Fruit fly (Drosophila melanogaster) whole organism, embryonic: ENCODE results near the gene CG15347.

Experiments used
- Awh ChIP-seq: fragments of 200-800 bp; sonication (Bioruptor generic); IDR thresholded peaks from 2 replicates; pipeline ENCODE4, ENCODE4 v1.3.6; 2022; ENCODE audit warnings: missing biosample characterization, missing genetic modification characterization
- CG10366 ChIP-seq: fragments of 200-800 bp; sonication (Bioruptor generic); IDR thresholded peaks from 2 replicates; pipeline ENCODE4 v1.3.6; 2022; ENCODE audit warnings: missing biosample characterization, missing genetic modification characterization
- CG11085 ChIP-seq: fragments of 200-800 bp; sonication (Bioruptor generic); IDR thresholded peaks from 2 replicates; pipeline ENCODE4 v1.3.6; 2022; ENCODE audit warnings: missing biosample characterization, missing genetic modification characterization
- CG12104 ChIP-seq: fragments of 200-800 bp; sonication (Bioruptor generic); optimal IDR thresholded peaks from 3 replicates; lab custom pipeline; 2016; ENCODE audit warnings: missing biosample characterization, missing genetic modification characterization
- CG12219 ChIP-seq: fragments of 200-800 bp; sonication (Bioruptor generic); optimal IDR thresholded peaks from 3 replicates; lab custom pipeline; 2018; ENCODE audit warnings: missing biosample characterization, mild to moderate bottlenecking, missing genetic modification characterization
- CG12744 ChIP-seq: fragments of 200-800 bp; sonication (Bioruptor generic); optimal IDR thresholded peaks from 2 replicates; lab custom pipeline; 2016; ENCODE audit warnings: missing biosample characterization, missing genetic modification characterization
- CG12942 ChIP-seq: fragments of 200-800 bp; sonication (Bioruptor generic); optimal IDR thresholded peaks from 3 replicates; lab custom pipeline; 2016; ENCODE audit warnings: missing biosample characterization, missing genetic modification characterization
- CG13424 ChIP-seq: fragments of 200-800 bp; sonication (Bioruptor generic); optimal IDR thresholded peaks from 2 replicates; lab custom pipeline; 2019; ENCODE audit warnings: missing biosample characterization, mild to moderate bottlenecking, missing genetic modification characterization, moderate library complexity
- CG1529 ChIP-seq: fragments of 200-800 bp; sonication (Bioruptor generic); optimal IDR thresholded peaks from 3 replicates; lab custom pipeline; 2018; ENCODE audit warnings: missing biosample characterization, missing genetic modification characterization
- CG17802 ChIP-seq: fragments of 200-800 bp; sonication (Bioruptor generic); optimal IDR thresholded peaks from 2 replicates; lab custom pipeline; 2018; ENCODE audit warnings: missing biosample characterization, mild to moderate bottlenecking, missing genetic modification characterization, moderate library complexity
- CG3847 ChIP-seq: fragments of 200-800 bp; sonication (Bioruptor generic); IDR thresholded peaks from 2 replicates; pipeline ENCODE4 v1.3.6; 2022; ENCODE audit warnings: missing biosample characterization, missing genetic modification characterization
- CG4360 ChIP-seq: fragments of 200-800 bp; sonication (Bioruptor generic); IDR thresholded peaks from 2 replicates; pipeline ENCODE4 v1.3.6; 2022; ENCODE audit warnings: missing biosample characterization, missing genetic modification characterization
- CG4404 ChIP-seq: fragments of 200-800 bp; sonication (Bioruptor generic); IDR thresholded peaks from 2 replicates; pipeline ENCODE4 v1.3.6; 2022; ENCODE audit warnings: missing biosample characterization, missing genetic modification characterization
- CG4617 ChIP-seq: fragments of 200-800 bp; sonication (Bioruptor generic); optimal IDR thresholded peaks from 3 replicates; lab custom pipeline; 2016; ENCODE audit warnings: missing biosample characterization, missing genetic modification characterization, borderline replicate concordance
- CG7963 ChIP-seq: fragments of 200-800 bp; sonication (Bioruptor generic); IDR thresholded peaks from 3 replicates; pipeline ENCODE4 v1.3.6; 2022; ENCODE audit warnings: missing biosample characterization, missing genetic modification characterization; ENCODE audit not compliant: partially characterized antibody
- CG8924 ChIP-seq: fragments of 200-800 bp; optimal IDR thresholded peaks from 3 replicates; lab custom pipeline; 2019; ENCODE audit warnings: missing biosample characterization, mild to moderate bottlenecking, missing genetic modification characterization, moderate library complexity
- Camta ChIP-seq: fragments of 200-800 bp; sonication (Bioruptor generic); optimal IDR thresholded peaks from 2 replicates; lab custom pipeline; 2016; ENCODE audit warnings: missing biosample characterization, missing genetic modification characterization
- Chrac-16 ChIP-seq: fragments of 200-800 bp; sonication (Bioruptor generic); optimal IDR thresholded peaks from 3 replicates; lab custom pipeline; 2016; ENCODE audit warnings: missing biosample characterization, missing genetic modification characterization
- Dref ChIP-seq: fragments of 200-800 bp; sonication (Bioruptor generic); IDR thresholded peaks from 2 replicates; pipeline ENCODE4 v1.3.6; 2022; ENCODE audit warnings: missing biosample characterization, missing genetic modification characterization
- Eip74EF ChIP-seq, 2 experiments: fragments of 200-800 bp in 1 of 2; fragments of >200 bp in 1 of 2; sonication (Bioruptor generic) in 1 of 2; optimal IDR thresholded peaks; 2 replicates each; lab custom pipeline; 2017 to 2019; ENCODE audit warnings: missing biosample characterization in 2 of 2, missing genetic modification characterization in 2 of 2, mild to moderate bottlenecking in 1 of 2, moderate library complexity in 1 of 2
- Ets65A ChIP-seq: fragments of 200-800 bp; sonication (Bioruptor generic); peaks from one replicate; lab custom pipeline; 2016; ENCODE audit warnings: missing biosample characterization, missing genetic modification characterization
- Gsc ChIP-seq: fragments of 200-800 bp; sonication (Bioruptor generic); IDR thresholded peaks from 2 replicates; pipeline ENCODE4 v1.3.6; 2022; ENCODE audit warnings: missing biosample characterization, missing genetic modification characterization
- HLH3B ChIP-seq: fragments of 200-800 bp; sonication (Bioruptor generic); IDR thresholded peaks from 2 replicates; pipeline ENCODE4 v1.3.6; 2022; ENCODE audit warnings: missing biosample characterization, missing genetic modification characterization
- Hr3 ChIP-seq: fragments of 200-800 bp; sonication (Bioruptor generic); optimal IDR thresholded peaks from 3 replicates; lab custom pipeline; 2016; ENCODE audit warnings: missing biosample characterization, missing genetic modification characterization
- MBD-R2 ChIP-seq: fragments of 200-800 bp; sonication (Bioruptor generic); IDR thresholded peaks from 2 replicates; pipeline ENCODE4 v1.3.6; 2022; ENCODE audit warnings: missing biosample characterization, missing genetic modification characterization
- Max ChIP-seq: fragments of 200-800 bp; sonication (Bioruptor generic); optimal IDR thresholded peaks from 2 replicates; lab custom pipeline; 2016; ENCODE audit warnings: missing biosample characterization, mild to moderate bottlenecking, missing genetic modification characterization
- Mes4 ChIP-seq: fragments of 200-800 bp; sonication (Bioruptor generic); optimal IDR thresholded peaks from 2 replicates; lab custom pipeline; 2016; ENCODE audit warnings: missing biosample characterization, missing genetic modification characterization
- Nf-YC ChIP-seq: fragments of 200-800 bp; optimal IDR thresholded peaks from 3 replicates; lab custom pipeline; 2019; ENCODE audit warnings: missing biosample characterization, mild to moderate bottlenecking, missing genetic modification characterization, moderate library complexity
- Oaz ChIP-seq: fragments of 200-800 bp; sonication (Bioruptor generic); IDR thresholded peaks from 2 replicates; pipeline ENCODE4 v1.3.6; 2022; ENCODE audit warnings: missing biosample characterization, missing genetic modification characterization
- Rfx ChIP-seq: fragments of 200-800 bp; sonication (Bioruptor generic); IDR thresholded peaks from 2 replicates; pipeline ENCODE4 v1.3.6; 2022; ENCODE audit warnings: missing biosample characterization, missing genetic modification characterization
- Taf1 ChIP-seq: fragments of 200-800 bp; sonication (Bioruptor generic); IDR thresholded peaks from 2 replicates; pipeline ENCODE4 v1.3.6; 2022; ENCODE audit warnings: missing biosample characterization, missing genetic modification characterization
- amos ChIP-seq: fragments of 200-800 bp; sonication (Bioruptor generic); IDR thresholded peaks from 2 replicates; pipeline ENCODE4 v1.3.6; 2022; ENCODE audit warnings: missing biosample characterization, missing genetic modification characterization; ENCODE audit not compliant: partially characterized antibody
- aop ChIP-seq: fragments of 200-800 bp; sonication (Bioruptor generic); IDR thresholded peaks from 2 replicates; pipeline ENCODE4 v1.3.6; 2022; ENCODE audit warnings: missing biosample characterization, missing genetic modification characterization
- bbx ChIP-seq: fragments of 200-800 bp; sonication (Bioruptor generic); IDR thresholded peaks from 2 replicates; pipeline ENCODE4 v1.3.6; 2022; ENCODE audit warnings: missing biosample characterization, missing genetic modification characterization; ENCODE audit not compliant: partially characterized antibody
- cas ChIP-seq: fragments of 200-800 bp; sonication (Bioruptor generic); IDR thresholded peaks from 2 replicates; pipeline ENCODE4 v1.3.6; 2022; ENCODE audit warnings: missing biosample characterization, missing genetic modification characterization
- dmrt11E ChIP-seq: fragments of 200-800 bp; sonication (Bioruptor generic); optimal IDR thresholded peaks from 3 replicates; lab custom pipeline; 2018; ENCODE audit warnings: missing biosample characterization, mild to moderate bottlenecking, missing genetic modification characterization, moderate library complexity
- fru ChIP-seq: fragments of >200 bp; optimal IDR thresholded peaks from 2 replicates; lab custom pipeline; 2017
- ind ChIP-seq: fragments of 200-800 bp; sonication (Bioruptor generic); optimal IDR thresholded peaks from 3 replicates; lab custom pipeline; 2016; ENCODE audit warnings: missing biosample characterization, missing genetic modification characterization
- jing ChIP-seq: fragments of 200-800 bp; sonication (Bioruptor generic); optimal IDR thresholded peaks from 2 replicates; lab custom pipeline; 2018; ENCODE audit warnings: missing biosample characterization, mild to moderate bottlenecking, missing genetic modification characterization
- kay ChIP-seq: fragments of 200-800 bp; sonication (Bioruptor generic); optimal IDR thresholded peaks from 2 replicates; lab custom pipeline; 2016; ENCODE audit warnings: missing biosample characterization, missing genetic modification characterization
- lilli ChIP-seq: fragments of 200-800 bp; sonication (Bioruptor generic); optimal IDR thresholded peaks from 3 replicates; lab custom pipeline; 2016; ENCODE audit warnings: missing biosample characterization, missing genetic modification characterization
- mirr ChIP-seq: fragments of 200-800 bp; sonication (Bioruptor generic); optimal IDR thresholded peaks from 3 replicates; lab custom pipeline; 2018; ENCODE audit warnings: missing biosample characterization, mild to moderate bottlenecking, missing genetic modification characterization
- p53 ChIP-seq: fragments of 200-800 bp; sonication (Bioruptor generic); optimal IDR thresholded peaks from 2 replicates; lab custom pipeline; 2016; ENCODE audit warnings: missing biosample characterization, missing genetic modification characterization
- pfk ChIP-seq: fragments of 200-800 bp; sonication (Bioruptor generic); optimal IDR thresholded peaks from 2 replicates; lab custom pipeline; 2018; ENCODE audit warnings: missing biosample characterization, mild to moderate bottlenecking, missing genetic modification characterization, moderate library complexity
- ranshi ChIP-seq: fragments of 200-800 bp; sonication (Bioruptor generic); IDR thresholded peaks from 2 replicates; pipeline ENCODE4 v1.3.6; 2022; ENCODE audit warnings: missing biosample characterization, missing genetic modification characterization
- salm ChIP-seq: fragments of 200-800 bp; sonication (Bioruptor generic); optimal IDR thresholded peaks from 2 replicates; lab custom pipeline; 2018; ENCODE audit warnings: missing biosample characterization, mild to moderate bottlenecking, missing genetic modification characterization
- slou ChIP-seq: fragments of 200-800 bp; sonication (Bioruptor generic); optimal IDR thresholded peaks from 3 replicates; lab custom pipeline; 2016; ENCODE audit warnings: missing biosample characterization, missing genetic modification characterization
- so ChIP-seq: fragments of 200-800 bp; sonication (Bioruptor generic); IDR thresholded peaks from 3 replicates; pipeline ENCODE4 v1.3.6; 2022; ENCODE audit warnings: missing biosample characterization, missing genetic modification characterization
- tap ChIP-seq: fragments of 200-800 bp; optimal IDR thresholded peaks from 3 replicates; lab custom pipeline; 2019; ENCODE audit warnings: missing biosample characterization, mild to moderate bottlenecking, missing genetic modification characterization, moderate library complexity
- twi ChIP-seq: fragments of 200-800 bp; optimal IDR thresholded peaks from 2 replicates; lab custom pipeline; 2019; ENCODE audit warnings: missing biosample characterization, mild to moderate bottlenecking, missing genetic modification characterization, moderate library complexity
- tx ChIP-seq: fragments of 200-800 bp; sonication (Bioruptor generic); optimal IDR thresholded peaks from 2 replicates; lab custom pipeline; 2016; ENCODE audit warnings: missing biosample characterization, missing genetic modification characterization

The CG15347 gene

dm6 chrX:8410349-8411240 lies 50.1 kb downstream of the CG15347 start (continued):
- TF ChIP-seq Awh (GFP tag; lab: Robert Waterston, UW) (no peak), p53 (GFP tag; lab: Kevin White, UChicago) (no peak), pfk (GFP tag; lab: Kevin White, UChicago) (no peak), amos (no peak), aop (GFP tag; lab: Robert Waterston, UW) (no peak), tap (tag; lab: Kevin White, UChicago) (no peak), tx (GFP tag; lab: Kevin White, UChicago) (no peak), CG12219 (GFP tag; lab: Kevin White, UChicago) (no peak), CG13424 (tag; lab: Kevin White, UChicago) (no peak), Eip74EF (GFP tag; optimal IDR thresholded peaks at IDR 0.05; lab: Kevin White, UChicago) (no peak), CG12942 (GFP tag; lab: Kevin White, UChicago) (no peak), MBD-R2 (GFP tag; lab: Robert Waterston, UW) (no peak), CG4617 (GFP tag; lab: Kevin White, UChicago) (no peak), Chrac-16 (GFP tag; lab: Kevin White, UChicago) (no peak), kay (GFP tag; lab: Kevin White, UChicago) (no peak), Ets65A (GFP tag; lab: Kevin White, UChicago) (no peak), CG3847 (GFP tag; lab: Robert Waterston, UW) (peak; percentile 30; the same call in 1 of the 2 replicates), Taf1 (GFP tag; lab: Robert Waterston, UW) (no peak), Hr3 (GFP tag; lab: Kevin White, UChicago) (no peak), mirr (no peak), lilli (GFP tag; lab: Kevin White, UChicago) (no peak), Oaz (peak; percentile 30; the same call in 1 of the 2 replicates), fru (lab: Kevin White, UChicago) (no peak), Max (GFP tag; lab: Kevin White, UChicago) (no peak), CG1529 (no peak), ind (GFP tag; lab: Kevin White, UChicago) (no peak), ranshi (no peak; the same call in 1 of the 2 replicates), CG11085 (GFP tag; lab: Robert Waterston, UW) (peak; percentile 14; the same call in 1 of the 2 replicates), cas (GFP tag; lab: Robert Waterston, UW) (no peak), Nf-YC (no peak), twi (tag; lab: Kevin White, UChicago) (no peak), Camta (GFP tag; lab: Kevin White, UChicago) (no peak), CG4360 (GFP tag; lab: Robert Waterston, UW) (peak; percentile 29; the same call in 1 of the 2 replicates), jing (GFP tag; lab: Kevin White, UChicago) (no peak), Gsc (GFP tag; lab: Robert Waterston, UW) (no peak), CG10366 (GFP tag; lab: Robert Waterston, UW) (no peak), CG12104 (no peak), salm (tag; lab: Kevin White, UChicago) (no peak), CG4404 (GFP tag; lab: Robert Waterston, UW) (no peak), CG17802 (tag; lab: Kevin White, UChicago) (no peak), Dref (GFP tag; lab: Robert Waterston, UW) (no peak), dmrt11E (tag; lab: Kevin White, UChicago) (no peak), slou (no peak), Rfx (GFP tag; lab: Robert Waterston, UW) (peak; percentile 56), CG7963 (GFP tag; lab: Robert Waterston, UW) (no peak), Mes4 (GFP tag; lab: Kevin White, UChicago) (no peak), CG12744 (GFP tag; lab: Kevin White, UChicago) (no peak), bbx (GFP tag; lab: Robert Waterston, UW) (no peak), HLH3B (GFP tag; lab: Robert Waterston, UW) (no peak), so (GFP tag; lab: Robert Waterston, UW) (no peak), CG8924 (tag; lab: Kevin White, UChicago) (no peak)
